Fruit fly (Drosophila melanogaster) whole organism, embryonic: ENCODE measurements around the gene CG11168.

Experiments used
- CG10321 ChIP-seq: fragments of 200-800 bp; sonication (Bioruptor generic); IDR thresholded peaks from 2 replicates; pipeline ENCODE4 v1.3.6; 2022; ENCODE audit warnings: missing biosample characterization, missing genetic modification characterization
- CG10979 ChIP-seq: fragments of 200-800 bp; sonication (Bioruptor generic); optimal IDR thresholded peaks from 2 replicates; lab custom pipeline; 2018; ENCODE audit warnings: missing biosample characterization, mild to moderate bottlenecking, missing genetic modification characterization, moderate library complexity
- CG12155 ChIP-seq: fragments of 200-800 bp; sonication (Bioruptor generic); optimal IDR thresholded peaks from 3 replicates; lab custom pipeline; 2016; ENCODE audit warnings: missing biosample characterization, missing genetic modification characterization
- CG12391 ChIP-seq: fragments of 200-800 bp; sonication (Bioruptor generic); optimal IDR thresholded peaks from 3 replicates; lab custom pipeline; 2018; ENCODE audit warnings: missing biosample characterization, mild to moderate bottlenecking, missing genetic modification characterization, moderate library complexity
- CG14014 ChIP-seq: fragments of 200-800 bp; sonication (Bioruptor generic); IDR thresholded peaks from 2 replicates; pipeline ENCODE4 v1.3.6; 2022; ENCODE audit warnings: missing biosample characterization, missing genetic modification characterization
- CG15514 ChIP-seq: fragments of 200-800 bp; sonication (Bioruptor generic); optimal IDR thresholded peaks from 3 replicates; lab custom pipeline; 2017; ENCODE audit warnings: missing biosample characterization, missing genetic modification characterization, mild to moderate bottlenecking, moderate library complexity, missing genetic modification reagents
- CG17829 ChIP-seq: fragments of 200-800 bp; optimal IDR thresholded peaks from 2 replicates; lab custom pipeline; 2019; ENCODE audit warnings: missing biosample characterization, mild to moderate bottlenecking, missing genetic modification characterization, moderate library complexity
- CG3281 ChIP-seq: fragments of 200-800 bp; sonication (Bioruptor generic); optimal IDR thresholded peaks from 3 replicates; lab custom pipeline; 2017; ENCODE audit warnings: missing biosample characterization, mild to moderate bottlenecking, missing genetic modification characterization
- CG4854 ChIP-seq: fragments of 200-800 bp; sonication (Bioruptor generic); optimal IDR thresholded peaks from 2 replicates; lab custom pipeline; 2016; ENCODE audit warnings: missing biosample characterization, missing genetic modification characterization, inconsistent platforms
- CG6791 ChIP-seq: fragments of 200-800 bp; sonication (Bioruptor generic); IDR thresholded peaks from 3 replicates; pipeline ENCODE4 v1.3.6; 2022; ENCODE audit warnings: missing biosample characterization, missing genetic modification characterization; ENCODE audit not compliant: partially characterized antibody
- CG7928 ChIP-seq: fragments of 200-800 bp; sonication (Bioruptor generic); optimal IDR thresholded peaks from 2 replicates; lab custom pipeline; 2017; ENCODE audit warnings: missing biosample characterization, mild to moderate bottlenecking, missing genetic modification characterization
- CG8478 ChIP-seq: fragments of >200 bp; optimal IDR thresholded peaks from 2 replicates; lab custom pipeline; 2018
- CG8944 ChIP-seq: fragments of 200-800 bp; sonication (Bioruptor generic); optimal IDR thresholded peaks from 3 replicates; lab custom pipeline; 2016; ENCODE audit warnings: missing biosample characterization, missing genetic modification characterization
- CG9817 ChIP-seq: fragments of 200-800 bp; sonication (Bioruptor generic); optimal IDR thresholded peaks from 2 replicates; lab custom pipeline; 2018; ENCODE audit warnings: missing biosample characterization, mild to moderate bottlenecking, missing genetic modification characterization, moderate library complexity
- CTCF ChIP-seq: fragments of 200-800 bp; sonication (Bioruptor generic); optimal IDR thresholded peaks from 2 replicates; lab custom pipeline; 2017; ENCODE audit warnings: missing biosample characterization, mild to moderate bottlenecking, missing genetic modification characterization, moderate library complexity
- Dad ChIP-seq: fragments of 200-800 bp; sonication (Bioruptor generic); optimal IDR thresholded peaks from 3 replicates; lab custom pipeline; 2016; ENCODE audit warnings: missing biosample characterization, missing genetic modification characterization
- Dref ChIP-seq: fragments of 200-800 bp; sonication (Bioruptor generic); IDR thresholded peaks from 2 replicates; pipeline ENCODE4 v1.3.6; 2022; ENCODE audit warnings: missing biosample characterization, missing genetic modification characterization
- Drgx ChIP-seq: fragments of 200-800 bp; sonication (Bioruptor generic); IDR thresholded peaks from 2 replicates; pipeline ENCODE4 v1.3.6; 2022; ENCODE audit warnings: missing biosample characterization, missing genetic modification characterization
- Ets97D ChIP-seq: fragments of 200-800 bp; sonication (Bioruptor generic); optimal IDR thresholded peaks from 3 replicates; lab custom pipeline; 2016; ENCODE audit warnings: missing biosample characterization, missing genetic modification characterization
- HmgD ChIP-seq: fragments of 200-800 bp; sonication (Bioruptor generic); optimal IDR thresholded peaks from 3 replicates; lab custom pipeline; 2016; ENCODE audit warnings: missing biosample characterization, missing genetic modification characterization
- Hmr ChIP-seq: fragments of 200-800 bp; sonication (Bioruptor generic); optimal IDR thresholded peaks from 3 replicates; lab custom pipeline; 2017; ENCODE audit warnings: mild to moderate bottlenecking, missing biosample characterization, missing genetic modification reagents, missing genetic modification characterization
- Hsf ChIP-seq: fragments of 200-800 bp; sonication (Bioruptor generic); optimal IDR thresholded peaks from 3 replicates; lab custom pipeline; 2016; ENCODE audit warnings: missing biosample characterization, missing genetic modification characterization
- Lim3 ChIP-seq: fragments of 200-800 bp; sonication (Bioruptor generic); IDR thresholded peaks from 2 replicates; pipeline ENCODE4 v1.3.6; 2022; ENCODE audit warnings: missing biosample characterization, missing genetic modification characterization
- Med ChIP-seq: fragments of 200-800 bp; sonication (Bioruptor generic); peaks from one replicate; lab custom pipeline; 2016; ENCODE audit warnings: missing biosample characterization, missing genetic modification characterization, mild to moderate bottlenecking, inconsistent platforms, moderate library complexity
- Mes4 ChIP-seq: fragments of 200-800 bp; sonication (Bioruptor generic); optimal IDR thresholded peaks from 2 replicates; lab custom pipeline; 2016; ENCODE audit warnings: missing biosample characterization, missing genetic modification characterization
- TFAM ChIP-seq: fragments of 200-800 bp; sonication (Bioruptor generic); optimal IDR thresholded peaks from 2 replicates; lab custom pipeline; 2017; ENCODE audit warnings: missing biosample characterization, missing genetic modification characterization, inconsistent platforms
- ab ChIP-seq: fragments of 200-800 bp; sonication (Bioruptor generic); optimal IDR thresholded peaks from 2 replicates; lab custom pipeline; 2016; ENCODE audit warnings: missing biosample characterization, missing genetic modification characterization
- ac ChIP-seq: fragments of 200-800 bp; sonication (Bioruptor generic); optimal IDR thresholded peaks from 3 replicates; lab custom pipeline; 2017; ENCODE audit warnings: missing biosample characterization, mild to moderate bottlenecking, missing genetic modification characterization
- bcd ChIP-seq: fragments of 200-800 bp; sonication (Bioruptor generic); optimal IDR thresholded peaks from 2 replicates; lab custom pipeline; 2017; ENCODE audit warnings: missing biosample characterization, mild to moderate bottlenecking, missing genetic modification characterization
- bigmax ChIP-seq: fragments of 200-800 bp; sonication (Bioruptor generic); optimal IDR thresholded peaks from 2 replicates; lab custom pipeline; 2018; ENCODE audit warnings: missing biosample characterization, mild to moderate bottlenecking, missing genetic modification characterization
- cas ChIP-seq: fragments of 200-800 bp; sonication (Bioruptor generic); IDR thresholded peaks from 2 replicates; pipeline ENCODE4 v1.3.6; 2022; ENCODE audit warnings: missing biosample characterization, missing genetic modification characterization
- chif ChIP-seq, 2 experiments: fragments of 200-800 bp; sonication (Bioruptor generic); optimal IDR thresholded peaks; 3 replicates each; lab custom pipeline; 2016; ENCODE audit warnings: missing biosample characterization in 2 of 2, missing genetic modification characterization in 2 of 2
- ci ChIP-seq: fragments of 200-800 bp; sonication (Bioruptor generic); IDR thresholded peaks from 3 replicates; pipeline ENCODE4 v1.3.6; 2022; ENCODE audit warnings: missing biosample characterization, missing genetic modification characterization
- crol ChIP-seq: fragments of 200-800 bp; sonication (Bioruptor generic); IDR thresholded peaks from 2 replicates; pipeline ENCODE4 v1.3.6; 2022; ENCODE audit warnings: missing biosample characterization, missing genetic modification characterization
- danr ChIP-seq: fragments of 200-800 bp; sonication (Bioruptor generic); IDR thresholded peaks from 2 replicates; pipeline ENCODE4 v1.3.6; 2022; ENCODE audit warnings: missing biosample characterization, missing genetic modification characterization
- jumu ChIP-seq: fragments of 200-800 bp; sonication (Bioruptor generic); optimal IDR thresholded peaks from 3 replicates; lab custom pipeline; 2016; ENCODE audit warnings: missing biosample characterization, missing genetic modification characterization
- mirr ChIP-seq: fragments of 200-800 bp; sonication (Bioruptor generic); optimal IDR thresholded peaks from 3 replicates; lab custom pipeline; 2018; ENCODE audit warnings: missing biosample characterization, mild to moderate bottlenecking, missing genetic modification characterization
- odd ChIP-seq: fragments of 200-800 bp; sonication (Bioruptor generic); optimal IDR thresholded peaks from 2 replicates; lab custom pipeline; 2017; ENCODE audit warnings: missing biosample characterization, mild to moderate bottlenecking, missing genetic modification characterization
- otp ChIP-seq: fragments of 200-800 bp; sonication (Bioruptor generic); IDR thresholded peaks from 3 replicates; pipeline ENCODE4, ENCODE4 v1.3.6; 2022; ENCODE audit warnings: missing biosample characterization, missing genetic modification characterization
- pfk ChIP-seq: fragments of 200-800 bp; sonication (Bioruptor generic); optimal IDR thresholded peaks from 2 replicates; lab custom pipeline; 2018; ENCODE audit warnings: missing biosample characterization, mild to moderate bottlenecking, missing genetic modification characterization, moderate library complexity
- phol ChIP-seq: fragments of 200-800 bp; sonication (Bioruptor generic); optimal IDR thresholded peaks from 3 replicates; lab custom pipeline; 2018; ENCODE audit warnings: missing biosample characterization, mild to moderate bottlenecking, missing genetic modification characterization, moderate library complexity
- pita ChIP-seq: fragments of 200-800 bp; sonication (Bioruptor generic); optimal IDR thresholded peaks from 2 replicates; lab custom pipeline; 2017; ENCODE audit warnings: missing biosample characterization, mild to moderate bottlenecking, missing genetic modification characterization
- pzg ChIP-seq: fragments of 200-800 bp; sonication (Bioruptor generic); optimal IDR thresholded peaks from 3 replicates; lab custom pipeline; 2018; ENCODE audit warnings: missing biosample characterization, mild to moderate bottlenecking, missing genetic modification characterization, moderate library complexity
- ranshi ChIP-seq: fragments of 200-800 bp; sonication (Bioruptor generic); IDR thresholded peaks from 2 replicates; pipeline ENCODE4 v1.3.6; 2022; ENCODE audit warnings: missing biosample characterization, missing genetic modification characterization
- schlank ChIP-seq: fragments of 200-800 bp; sonication (Bioruptor generic); optimal IDR thresholded peaks from 2 replicates; lab custom pipeline; 2018; ENCODE audit warnings: missing biosample characterization, mild to moderate bottlenecking, missing genetic modification characterization
- tin ChIP-seq: fragments of 200-800 bp; sonication (Bioruptor generic); optimal IDR thresholded peaks from 3 replicates; lab custom pipeline; 2016; ENCODE audit warnings: missing biosample characterization, missing genetic modification characterization
- unc-4 ChIP-seq: fragments of 200-800 bp; sonication (Bioruptor generic); IDR thresholded peaks from 2 replicates; pipeline ENCODE4 v1.3.6; 2022; ENCODE audit warnings: missing biosample characterization, missing genetic modification characterization; ENCODE audit not compliant: partially characterized antibody
- usp ChIP-seq: fragments of >200 bp; optimal IDR thresholded peaks from 2 replicates; lab custom pipeline; 2017; ENCODE audit warnings: missing biosample characterization, missing genetic modification characterization
- vvl ChIP-seq: fragments of 200-800 bp; sonication (Bioruptor generic); IDR thresholded peaks from 2 replicates; pipeline ENCODE4 v1.3.6; 2022; ENCODE audit warnings: missing biosample characterization, missing genetic modification characterization
- yki ChIP-seq: fragments of >200 bp; optimal IDR thresholded peaks from 3 replicates; lab custom pipeline; 2018

The CG11168 gene

dm6 chr3R:24870389-24871048, 47.4 kb upstream of the CG11168 start, which contains the start of gene CycB3 (continued):
- TF ChIP-seq crol (GFP tag; lab: Robert Waterston, UW) (no peak), CG3281 (peak; percentile 41), CG10979 (peak; percentile 41), CG12391 (tag; lab: Kevin White, UChicago) (peak; percentile 31), tin (GFP tag; lab: Kevin White, UChicago) (peak; percentile 20), CG17829 (tag; lab: Kevin White, UChicago) (peak; percentile 54), CG9817 (peak; percentile 28), CG10321 (no peak), CG14014 (GFP tag; lab: Robert Waterston, UW) (0 out of 2 replicates have a peak, but pooled peaks have one; percentile 31), Mes4 (GFP tag; lab: Kevin White, UChicago) (no peak), Ets97D (GFP tag; lab: Kevin White, UChicago) (peak; percentile 93), chif (GFP tag; optimal IDR thresholded peaks at IDR 0.05; lab: Kevin White, UChicago) (peak in 1 of 2 experiments; percentile 25), Hmr (peak; percentile 42), pzg (GFP tag; lab: Kevin White, UChicago) (peak; percentile 94), Med (GFP tag; lab: Kevin White, UChicago) (peak; percentile 88), pfk (peak; percentile 38), CTCF (GFP tag; lab: Kevin White, UChicago) (peak; percentile 58), ac (GFP tag; lab: Kevin White, UChicago) (peak; percentile 35), CG4854 (GFP tag; lab: Kevin White, UChicago) (peak; percentile 7), CG15514 (GFP tag; lab: Kevin White, UChicago) (peak; percentile 81), phol (tag; lab: Kevin White, UChicago) (peak; percentile 91), Dref (GFP tag; lab: Robert Waterston, UW) (peak; percentile 74), HmgD (GFP tag; lab: Kevin White, UChicago) (peak; percentile 37), Hsf (GFP tag; lab: Kevin White, UChicago) (peak; percentile 11), vvl (GFP tag; lab: Robert Waterston, UW) (peak; percentile 64), Lim3 (no peak), schlank (tag; lab: Kevin White, UChicago) (peak; percentile 13), bcd (peak; percentile 34), ci (peak; percentile 67; the same call in 1 of the 3 replicates), CG6791 (0 out of 3 replicates have a peak, but pooled peaks have one; percentile 51), unc-4 (GFP tag; lab: Robert Waterston, UW) (0 out of 2 replicates have a peak, but pooled peaks have one; percentile 27), bigmax (no peak), Dad (GFP tag; lab: Kevin White, UChicago) (peak; percentile 2), CG12155 (GFP tag; lab: Kevin White, UChicago) (peak; percentile 6)

- peak; percentile 50 for TF ChIP-seq odd (GFP tag; lab: Kevin White, UChicago)
- TF ChIP-seq ranshi (GFP tag; lab: Robert Waterston, UW): peak; percentile 95
- TF ChIP-seq CG12155 (GFP tag; lab: Kevin White, UChicago): peak; percentile 87
- TF ChIP-seq Med (GFP tag; lab: Kevin White, UChicago): peak; percentile 95
- peak; percentile 93 for TF ChIP-seq otp (GFP tag; lab: Robert Waterston, UW)
- peak; percentile 73 for TF ChIP-seq danr (GFP tag; lab: Robert Waterston, UW)
- peak; percentile 69 for TF ChIP-seq CG8944 (GFP tag; lab: Kevin White, UChicago)
- TF ChIP-seq yki (lab: Kevin White, UChicago): no peak
- TF ChIP-seq ab (GFP tag; lab: Kevin White, UChicago): peak; percentile 66
- peak; percentile 67 for TF ChIP-seq jumu (GFP tag; lab: Kevin White, UChicago)
- TF ChIP-seq Drgx: peak; percentile 89
- TF ChIP-seq mirr (GFP tag; lab: Kevin White, UChicago): peak; percentile 74
- TF ChIP-seq pita: no peak
- TF ChIP-seq CG8478: peak; percentile 92
- TF ChIP-seq usp (GFP tag; lab: Kevin White, UChicago): no peak
- TF ChIP-seq TFAM (GFP tag; lab: Kevin White, UChicago): peak; percentile 19
- TF ChIP-seq cas: peak; percentile 91
- TF ChIP-seq CG7928: peak; percentile 63
Measured at dm6 chr3R:24875939-24876842, 41.7 kb upstream of the CG11168 start, which contains the start of gene CG3744. CG3744 (minus strand) TSS chr3R:24876654.
